Worm (Caenorhabditis elegans): ENCODE data around the gene nhr-233.

DNA sequence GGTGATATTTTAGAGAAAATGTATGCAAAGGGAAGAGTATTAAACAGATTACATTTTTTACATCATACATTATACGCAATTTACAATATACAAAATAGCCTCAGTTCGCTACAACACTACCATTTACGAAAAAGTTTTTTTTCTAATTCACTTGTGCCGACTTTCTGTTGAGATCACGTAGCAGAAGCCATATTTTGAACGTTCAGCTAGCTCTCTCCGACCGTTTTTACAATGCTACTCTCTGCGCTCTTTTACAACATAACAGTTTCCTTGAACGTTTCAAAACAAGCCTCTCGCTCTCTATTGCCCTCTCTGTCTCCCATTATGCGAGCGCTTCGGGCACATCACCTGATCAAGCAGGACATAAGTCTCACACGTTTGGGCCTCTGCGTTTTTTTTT, 32.5 kb upstream of the nhr-233 start, which contains the start of gene T03E6.8:
- TF ChIP-seq him-1 (tag; optimal IDR thresholded peaks at IDR 0.05) (no peak), dao-5 (tag; optimal IDR thresholded peaks at IDR 0.05) (no peak), W03F9.2 (tag; optimal IDR thresholded peaks at IDR 0.05) (no peak)
